Fruit fly (Drosophila melanogaster) whole organism, wandering third instar larva: ENCODE measurements around the gene CG13029.

Experiments
- CG9705 ChIP-seq: fragments of 200-800 bp; sonication (Bioruptor generic); optimal IDR thresholded peaks from 2 replicates; lab custom pipeline; 2018; ENCODE audit warnings: missing biosample characterization, mild to moderate bottlenecking, missing genetic modification characterization
- Hr78 ChIP-seq: fragments of >200 bp; optimal IDR thresholded peaks from 2 replicates; lab custom pipeline; 2017; ENCODE audit warnings: missing biosample characterization, missing genetic modification characterization
- Myc ChIP-seq: fragments of >200 bp; optimal IDR thresholded peaks from 2 replicates; lab custom pipeline; 2017
- Rel ChIP-seq, 2 experiments: fragments of 200-800 bp; sonication (Bioruptor generic) in 1 of 2; optimal IDR thresholded peaks; 2 replicates in 1 of 2; 3 replicates in 1 of 2; lab custom pipeline; 2016 to 2019; ENCODE audit warnings: mild to moderate bottlenecking in 2 of 2, missing biosample characterization in 2 of 2, missing genetic modification characterization in 2 of 2, moderate library complexity in 1 of 2
- br ChIP-seq: fragments of 200-800 bp; sonication (Bioruptor generic); optimal IDR thresholded peaks from 2 replicates; lab custom pipeline; 2016; ENCODE audit warnings: missing biosample characterization, missing genetic modification characterization
- dl ChIP-seq, 2 experiments: fragments of 175-275, 200-275 bp in 1 of 2; fragments of 200-275 bp in 1 of 2; sonication (Bioruptor generic); optimal IDR thresholded peaks; lab custom pipeline; 2018; ENCODE audit warnings: mild to moderate bottlenecking in 2 of 2, missing biosample characterization in 2 of 2, missing genetic modification characterization in 2 of 2, moderate library complexity in 2 of 2; ENCODE audit not compliant: partially characterized antibody in 2 of 2, insufficient read depth in 1 of 2
- fru ChIP-seq: fragments of 200-800 bp; sonication (Bioruptor generic); optimal IDR thresholded peaks from 3 replicates; lab custom pipeline; 2016; ENCODE audit warnings: missing biosample characterization, mild to moderate bottlenecking, missing genetic modification characterization
- jim ChIP-seq: fragments of 175-275, 200-325 bp; sonication (Bioruptor generic); optimal IDR thresholded peaks from 2 replicates; lab custom pipeline; 2016; ENCODE audit warnings: missing biosample characterization, mild to moderate bottlenecking, missing genetic modification characterization
- pan ChIP-seq: fragments of >200 bp; optimal IDR thresholded peaks from 2 replicates; lab custom pipeline; 2017
- usp ChIP-seq: fragments of >200 bp; optimal IDR thresholded peaks from 2 replicates; lab custom pipeline; 2017; ENCODE audit warnings: missing biosample characterization, missing genetic modification characterization

DNA sequence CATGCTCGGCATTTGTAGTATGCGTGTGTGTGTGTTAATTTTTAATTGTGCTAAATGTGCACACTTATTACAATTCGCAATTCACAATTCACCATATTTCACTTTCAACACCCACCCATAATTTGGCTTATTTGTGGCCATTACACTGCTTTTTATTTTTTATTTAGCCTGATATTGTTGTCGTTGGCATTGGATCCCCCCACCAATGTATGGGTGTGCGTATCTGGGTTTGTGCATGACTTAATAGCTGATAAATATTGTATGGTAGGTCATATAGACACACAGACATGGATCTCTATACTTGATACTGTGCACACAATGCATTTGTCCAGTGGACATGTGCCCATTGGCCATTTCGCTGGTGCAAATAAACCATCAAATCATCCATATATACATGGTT, 13.3 kb downstream of the CG13029 start:
- no peak for TF ChIP-seq Rel (GFP tag; optimal IDR thresholded peaks at IDR 0.05; lab: Kevin White, UChicago)
- TF ChIP-seq Rel (tag; optimal IDR thresholded peaks at IDR 0.05; lab: Kevin White, UChicago) = no peak
- no peak for TF ChIP-seq pan
- no peak for TF ChIP-seq CG9705
- no peak for TF ChIP-seq Myc (lab: Kevin White, UChicago)
- no peak for TF ChIP-seq usp
- TF ChIP-seq br (GFP tag; lab: Kevin White, UChicago) = no peak
- no peak for TF ChIP-seq Hr78 (GFP tag; lab: Kevin White, UChicago)
- TF ChIP-seq fru (GFP tag; lab: Kevin White, UChicago) = no peak
- no peak for TF ChIP-seq dl (GFP tag; optimal IDR thresholded peaks at IDR 0.05; lab: Kevin White, UChicago; ENCODE audit: insufficient read depth in 1 of 2, partially characterized antibody in 2 of 2)
- TF ChIP-seq jim = no peak
